Fruit fly (Drosophila melanogaster) whole organism: Measurements from ENCODE around the gene rdo.

ENCODE experiments used
- CG8478 ChIP-seq: fragments of >200 bp; optimal IDR thresholded peaks from 2 replicates; lab custom pipeline; 2018; ENCODE audit warnings: inconsistent platforms
- Dll ChIP-seq: fragments of >200 bp; optimal IDR thresholded peaks from 2 replicates; lab custom pipeline; 2017
- EcR ChIP-seq, 2 experiments: fragments of >200 bp; optimal IDR thresholded peaks; 2 replicates each; lab custom pipeline; 2017; ENCODE audit warnings: missing biosample characterization in 2 of 2, missing genetic modification characterization in 2 of 2, missing genetic modification reagents in 2 of 2
- psq ChIP-seq: fragments of >200 bp; optimal IDR thresholded peaks from 2 replicates; lab custom pipeline; 2017
- usp ChIP-seq: fragments of >200 bp; optimal IDR thresholded peaks from 2 replicates; lab custom pipeline; 2017; ENCODE audit warnings: missing biosample characterization, missing genetic modification characterization, mixed read lengths

- no peak for TF ChIP-seq Dll (lab: Kevin White, UChicago)
- TF ChIP-seq usp = no peak
- TF ChIP-seq psq = no peak
- TF ChIP-seq CG8478 = no peak
- no peak for TF ChIP-seq EcR (GFP tag; optimal IDR thresholded peaks at IDR 0.05; lab: Kevin White, UChicago)
Observed at dm6 chr2L:18092156-18092555, 80.0 kb downstream of the rdo start, which contains the start of gene CG15153.
